Fruit fly (Drosophila melanogaster) whole organism, embryonic: ENCODE measurements around the gene CG14401.

Source experiments
- CG11456 ChIP-seq: fragments of 200-800 bp; sonication (Bioruptor generic); IDR thresholded peaks from 3 replicates; pipeline ENCODE4 v1.3.6; 2022; ENCODE audit warnings: missing biosample characterization, missing genetic modification characterization
- CG12299 ChIP-seq: fragments of 200-800 bp; sonication (Bioruptor generic); optimal IDR thresholded peaks from 2 replicates; lab custom pipeline; 2018; ENCODE audit warnings: missing biosample characterization, mild to moderate bottlenecking, missing genetic modification characterization
- CG12769 ChIP-seq: fragments of 200-800 bp; sonication (Bioruptor generic); optimal IDR thresholded peaks from 2 replicates; lab custom pipeline; 2019; ENCODE audit warnings: missing biosample characterization, mild to moderate bottlenecking, missing genetic modification characterization, moderate library complexity
- CG13296 ChIP-seq: fragments of 200-800 bp; sonication (Bioruptor generic); optimal IDR thresholded peaks from 3 replicates; lab custom pipeline; 2018; ENCODE audit warnings: missing biosample characterization, mild to moderate bottlenecking, missing genetic modification characterization
- CG14014 ChIP-seq: fragments of 200-800 bp; sonication (Bioruptor generic); IDR thresholded peaks from 2 replicates; pipeline ENCODE4 v1.3.6; 2022; ENCODE audit warnings: missing biosample characterization, missing genetic modification characterization
- CG15073 ChIP-seq: fragments of 200-800 bp; sonication (Bioruptor generic); optimal IDR thresholded peaks from 2 replicates; lab custom pipeline; 2016; ENCODE audit warnings: missing biosample characterization, missing genetic modification characterization
- CG15601 ChIP-seq: fragments of 200-800 bp; sonication (Bioruptor generic); optimal IDR thresholded peaks from 3 replicates; lab custom pipeline; 2019; ENCODE audit warnings: missing biosample characterization, mild to moderate bottlenecking, missing genetic modification characterization, moderate library complexity
- CG18011 ChIP-seq: fragments of 200-800 bp; sonication (Bioruptor generic); optimal IDR thresholded peaks from 2 replicates; lab custom pipeline; 2017; ENCODE audit warnings: missing biosample characterization, missing genetic modification characterization, mild to moderate bottlenecking, moderate library complexity, missing genotype
- CG2678 ChIP-seq: fragments of 200-800 bp; sonication (Bioruptor generic); optimal IDR thresholded peaks from 3 replicates; lab custom pipeline; 2019; ENCODE audit warnings: missing biosample characterization, mild to moderate bottlenecking, missing genetic modification characterization, moderate library complexity
- CG30020 ChIP-seq: fragments of 200-800 bp; optimal IDR thresholded peaks from 2 replicates; lab custom pipeline; 2019; ENCODE audit warnings: missing biosample characterization, mild to moderate bottlenecking, missing genetic modification characterization, moderate library complexity
- CG32767 ChIP-seq: fragments of 200-800 bp; sonication (Bioruptor generic); IDR thresholded peaks from 2 replicates; pipeline ENCODE4 v1.3.6; 2022; ENCODE audit warnings: missing biosample characterization, missing genetic modification characterization
- CG33557 ChIP-seq: fragments of 200-800 bp; sonication (Bioruptor generic); optimal IDR thresholded peaks from 2 replicates; lab custom pipeline; 2019; ENCODE audit warnings: missing biosample characterization, mild to moderate bottlenecking, missing genetic modification characterization, moderate library complexity
- CG3407 ChIP-seq: fragments of 200-800 bp; sonication (Bioruptor generic); optimal IDR thresholded peaks from 2 replicates; lab custom pipeline; 2018; ENCODE audit warnings: missing biosample characterization, mild to moderate bottlenecking, missing genetic modification characterization
- CG4617 ChIP-seq: fragments of 200-800 bp; sonication (Bioruptor generic); optimal IDR thresholded peaks from 3 replicates; lab custom pipeline; 2016; ENCODE audit warnings: missing biosample characterization, missing genetic modification characterization, borderline replicate concordance
- CG4820 ChIP-seq: fragments of 200-800 bp; sonication (Bioruptor generic); optimal IDR thresholded peaks from 3 replicates; lab custom pipeline; 2016; ENCODE audit warnings: missing biosample characterization, missing genetic modification characterization
- CG7556 ChIP-seq: fragments of 200-800 bp; sonication (Bioruptor generic); optimal IDR thresholded peaks from 2 replicates; lab custom pipeline; 2017; ENCODE audit warnings: missing biosample characterization, mild to moderate bottlenecking, missing genetic modification characterization
- CG7839 ChIP-seq: fragments of 200-800 bp; sonication (Bioruptor generic); optimal IDR thresholded peaks from 3 replicates; lab custom pipeline; 2018; ENCODE audit warnings: missing biosample characterization, mild to moderate bottlenecking, missing genetic modification characterization, moderate library complexity
- CG7928 ChIP-seq: fragments of 200-800 bp; sonication (Bioruptor generic); optimal IDR thresholded peaks from 2 replicates; lab custom pipeline; 2017; ENCODE audit warnings: missing biosample characterization, mild to moderate bottlenecking, missing genetic modification characterization
- CG8089 ChIP-seq: fragments of 200-800 bp; sonication (Bioruptor generic); optimal IDR thresholded peaks from 3 replicates; lab custom pipeline; 2016; ENCODE audit warnings: missing biosample characterization, missing genetic modification characterization
- CG9437 ChIP-seq: fragments of 200-800 bp; sonication (Bioruptor generic); optimal IDR thresholded peaks from 2 replicates; lab custom pipeline; 2018; ENCODE audit warnings: missing biosample characterization, mild to moderate bottlenecking, missing genetic modification characterization
- Dp ChIP-seq: fragments of 200-800 bp; sonication (Bioruptor generic); optimal IDR thresholded peaks from 2 replicates; lab custom pipeline; 2018; ENCODE audit warnings: missing biosample characterization, mild to moderate bottlenecking, missing genetic modification characterization, moderate library complexity
- Ets97D ChIP-seq: fragments of 200-800 bp; sonication (Bioruptor generic); optimal IDR thresholded peaks from 3 replicates; lab custom pipeline; 2016; ENCODE audit warnings: missing biosample characterization, missing genetic modification characterization
- GATAe ChIP-seq: fragments of 200-800 bp; sonication (Bioruptor generic); conservative IDR thresholded peaks from 2 replicates; pipeline ENCODE4 v1.3.6; 2022; ENCODE audit warnings: missing biosample characterization, missing genetic modification characterization
- NC2α ChIP-seq: fragments of 200-800 bp; sonication (Bioruptor generic); optimal IDR thresholded peaks from 2 replicates; lab custom pipeline; 2016; ENCODE audit warnings: missing biosample characterization, missing genetic modification characterization
- NK7.1 ChIP-seq: fragments of 200-800 bp; sonication (Bioruptor generic); optimal IDR thresholded peaks from 3 replicates; lab custom pipeline; 2016; ENCODE audit warnings: missing biosample characterization, missing genetic modification characterization
- Oli ChIP-seq: fragments of 200-800 bp; sonication (Bioruptor generic); optimal IDR thresholded peaks from 2 replicates; lab custom pipeline; 2018; ENCODE audit warnings: missing biosample characterization, mild to moderate bottlenecking, missing genetic modification characterization, moderate library complexity
- Ptx1 ChIP-seq: fragments of 200-800 bp; sonication (Bioruptor generic); IDR thresholded peaks from 2 replicates; pipeline ENCODE4 v1.3.6; 2022; ENCODE audit warnings: missing biosample characterization, missing genetic modification characterization
- Rfx ChIP-seq: fragments of 200-800 bp; sonication (Bioruptor generic); IDR thresholded peaks from 2 replicates; pipeline ENCODE4 v1.3.6; 2022; ENCODE audit warnings: missing biosample characterization, missing genetic modification characterization
- Ssrp ChIP-seq: fragments of 200-800 bp; sonication (Bioruptor generic); optimal IDR thresholded peaks from 2 replicates; lab custom pipeline; 2018; ENCODE audit warnings: missing biosample characterization, mild to moderate bottlenecking, missing genetic modification characterization, moderate library complexity
- ato ChIP-seq: fragments of 200-800 bp; sonication (Bioruptor generic); IDR thresholded peaks from 2 replicates; pipeline ENCODE4 v1.3.6; 2022; ENCODE audit warnings: missing biosample characterization, missing genetic modification characterization; ENCODE audit not compliant: partially characterized antibody
- chif ChIP-seq, 2 experiments: fragments of 200-800 bp; sonication (Bioruptor generic); optimal IDR thresholded peaks; 3 replicates each; lab custom pipeline; 2016; ENCODE audit warnings: missing biosample characterization in 2 of 2, missing genetic modification characterization in 2 of 2
- chinmo ChIP-seq: fragments of 200-800 bp; sonication (Bioruptor generic); IDR thresholded peaks from 4 replicates; pipeline ENCODE4 v1.3.6; 2022; ENCODE audit warnings: missing biosample characterization, missing genetic modification characterization; ENCODE audit not compliant: partially characterized antibody
- crc ChIP-seq: fragments of 200-800 bp; sonication (Bioruptor generic); optimal IDR thresholded peaks from 2 replicates; lab custom pipeline; 2016; ENCODE audit warnings: missing biosample characterization, missing genetic modification characterization
- danr ChIP-seq: fragments of 200-800 bp; sonication (Bioruptor generic); IDR thresholded peaks from 2 replicates; pipeline ENCODE4 v1.3.6; 2022; ENCODE audit warnings: missing biosample characterization, missing genetic modification characterization
- dimm ChIP-seq: fragments of 200-800 bp; sonication (Bioruptor generic); IDR thresholded peaks from 2 replicates; pipeline ENCODE4 v1.3.6; 2022; ENCODE audit warnings: missing biosample characterization, missing genetic modification characterization
- exex ChIP-seq: fragments of 200-800 bp; sonication (Bioruptor generic); optimal IDR thresholded peaks from 4 replicates; lab custom pipeline; 2018; ENCODE audit warnings: missing biosample characterization, mild to moderate bottlenecking, missing genetic modification characterization, moderate library complexity
- fru ChIP-seq: fragments of >200 bp; optimal IDR thresholded peaks from 2 replicates; lab custom pipeline; 2017
- inv ChIP-seq: fragments of 200-800 bp; sonication (Bioruptor generic); IDR thresholded peaks from 2 replicates; pipeline ENCODE4 v1.3.6; 2022; ENCODE audit warnings: missing biosample characterization, missing genetic modification characterization; ENCODE audit not compliant: partially characterized antibody
- kay ChIP-seq: fragments of 200-800 bp; sonication (Bioruptor generic); optimal IDR thresholded peaks from 2 replicates; lab custom pipeline; 2016; ENCODE audit warnings: missing biosample characterization, missing genetic modification characterization
- lilli ChIP-seq: fragments of 200-800 bp; sonication (Bioruptor generic); optimal IDR thresholded peaks from 3 replicates; lab custom pipeline; 2016; ENCODE audit warnings: missing biosample characterization, missing genetic modification characterization
- lola ChIP-seq, 3 experiments: fragments of >200 bp in 2 of 3; fragments of 200-800 bp in 1 of 3; sonication (Bioruptor generic) in 1 of 3; optimal IDR thresholded peaks; 2 replicates each; lab custom pipeline; 2017 to 2019; ENCODE audit warnings: missing biosample characterization in 3 of 3, missing genetic modification characterization in 3 of 3, mild to moderate bottlenecking in 1 of 3, moderate library complexity in 1 of 3
- nmo ChIP-seq: fragments of 200-800 bp; sonication (Bioruptor generic); optimal IDR thresholded peaks from 2 replicates; lab custom pipeline; 2018; ENCODE audit warnings: missing biosample characterization, mild to moderate bottlenecking, missing genetic modification characterization, moderate library complexity
- onecut ChIP-seq: fragments of 200-800 bp; sonication (Bioruptor generic); IDR thresholded peaks from 2 replicates; pipeline ENCODE4 v1.3.6; 2022; ENCODE audit warnings: missing biosample characterization, missing genetic modification characterization
- p53 ChIP-seq: fragments of 200-800 bp; sonication (Bioruptor generic); optimal IDR thresholded peaks from 2 replicates; lab custom pipeline; 2016; ENCODE audit warnings: missing biosample characterization, missing genetic modification characterization
- psq ChIP-seq: fragments of 200-800 bp; sonication (Bioruptor generic); optimal IDR thresholded peaks from 2 replicates; lab custom pipeline; 2017; ENCODE audit warnings: missing biosample characterization, missing genetic modification characterization
- salm ChIP-seq: fragments of 200-800 bp; sonication (Bioruptor generic); optimal IDR thresholded peaks from 2 replicates; lab custom pipeline; 2018; ENCODE audit warnings: missing biosample characterization, mild to moderate bottlenecking, missing genetic modification characterization
- sens ChIP-seq: fragments of 200-800 bp; sonication (Bioruptor generic); peaks from one replicate; lab custom pipeline; 2016; ENCODE audit warnings: missing biosample characterization, missing genetic modification characterization
- slou ChIP-seq: fragments of 200-800 bp; sonication (Bioruptor generic); optimal IDR thresholded peaks from 3 replicates; lab custom pipeline; 2016; ENCODE audit warnings: missing biosample characterization, missing genetic modification characterization
- tgo ChIP-seq: fragments of 200-800 bp; sonication (Bioruptor generic); IDR thresholded peaks from 3 replicates; pipeline ENCODE4 v1.3.6; 2022; ENCODE audit warnings: missing biosample characterization, missing genetic modification characterization
- zfh2 ChIP-seq: fragments of 200-800 bp; sonication (Bioruptor generic); optimal IDR thresholded peaks from 2 replicates; lab custom pipeline; 2016; ENCODE audit warnings: missing biosample characterization, missing genetic modification characterization

CG14401 gene

dm6 chr2L:20864764-20865265 lies 4.8 kb upstream of the CG14401 start, which contains the start of gene CG9338 (continued):
- TF ChIP-seq slou (peak; percentile 47), zfh2 (GFP tag; lab: Kevin White, UChicago) (peak; percentile 84), CG12769 (tag; lab: Kevin White, UChicago) (peak; percentile 76), CG14014 (GFP tag; lab: Robert Waterston, UW) (peak; percentile 73), CG13296 (GFP tag; lab: Kevin White, UChicago) (peak; percentile 94), Dp (GFP tag; lab: Kevin White, UChicago) (no peak), lola (GFP tag; optimal IDR thresholded peaks at IDR 0.05; lab: Kevin White, UChicago) (peak in 1 of 3 experiments; percentile 57), psq (peak; percentile 39), CG15073 (GFP tag; lab: Kevin White, UChicago) (no peak), crc (GFP tag; lab: Kevin White, UChicago) (peak; percentile 66), CG32767 (GFP tag; lab: Robert Waterston, UW) (peak; percentile 81), Ets97D (GFP tag; lab: Kevin White, UChicago) (peak; percentile 34), lilli (peak; percentile 87), CG8089 (peak; percentile 73), chinmo (0 out of 4 replicates have a peak, but pooled peaks have one; percentile 70), CG2678 (tag; lab: Kevin White, UChicago) (peak; percentile 98), CG7928 (GFP tag; lab: Kevin White, UChicago) (peak; percentile 70), CG4617 (GFP tag; lab: Kevin White, UChicago) (peak; percentile 16), tgo (GFP tag; lab: Robert Waterston, UW) (peak; percentile 81), exex (tag; lab: Kevin White, UChicago) (peak; percentile 76), danr (peak; percentile 85; the same call in 1 of the 2 replicates), CG12299 (tag; lab: Kevin White, UChicago) (peak; percentile 76), CG11456 (GFP tag; lab: Robert Waterston, UW) (no peak; the same call in 1 of the 3 replicates), Rfx (GFP tag; lab: Robert Waterston, UW) (peak; percentile 85), CG30020 (tag; lab: Kevin White, UChicago) (peak; percentile 24), NC2α (GFP tag; lab: Kevin White, UChicago) (peak; percentile 41), CG15601 (tag; lab: Kevin White, UChicago) (peak; percentile 79), inv (GFP tag; lab: Robert Waterston, UW) (peak; percentile 50; the same call in 1 of the 2 replicates), CG7839 (tag; lab: Kevin White, UChicago) (peak; percentile 85), onecut (GFP tag; lab: Robert Waterston, UW) (peak; percentile 63), ato (GFP tag; lab: Robert Waterston, UW) (peak; percentile 54; the same call in 1 of the 2 replicates), CG4820 (GFP tag; lab: Kevin White, UChicago) (peak; percentile 69), Oli (tag; lab: Kevin White, UChicago) (peak; percentile 77), nmo (GFP tag; lab: Kevin White, UChicago) (peak; percentile 84), CG3407 (GFP tag; lab: Kevin White, UChicago) (peak; percentile 59), salm (tag; lab: Kevin White, UChicago) (peak; percentile 72), sens (GFP tag; lab: Kevin White, UChicago) (peak; percentile 96), CG18011 (GFP tag; lab: Kevin White, UChicago) (peak; percentile 70), kay (GFP tag; lab: Kevin White, UChicago) (peak; percentile 90), GATAe (peak; percentile 80), CG7556 (peak; percentile 86), CG9437 (GFP tag; lab: Kevin White, UChicago) (peak; percentile 58), NK7.1 (GFP tag; lab: Kevin White, UChicago) (peak; percentile 76), Ptx1 (GFP tag; lab: Robert Waterston, UW) (peak; percentile 85), Ssrp (tag; lab: Kevin White, UChicago) (peak; percentile 61), fru (no peak), p53 (GFP tag; lab: Kevin White, UChicago) (peak; percentile 53), chif (GFP tag; optimal IDR thresholded peaks at IDR 0.05; lab: Kevin White, UChicago) (peak; percentile 66 to 83), dimm (GFP tag; lab: Robert Waterston, UW) (no peak), CG33557 (GFP tag; lab: Kevin White, UChicago) (peak; percentile 33)
